Comparison of ENCODE assay signal across 1 fruit fly cellular context in genomic region chrX:13154783-13155182, dm6.
TF ChIP-seq lines count a peak whose summit lies in the region.

Gene CG4318, minus strand, starts transcription at chrX:13154924.
Gene CG4332, plus strand, starts transcription at chrX:13155038.

TF ChIP-seq in whole organism, embryonic, 481 proteins besides CTCF, POLR2A, EP300 and RAD21 (continued from another document and continues in another):
- no peak for TF ChIP-seq Mes4 (GFP tag; optimal IDR thresholded peaks at IDR 0.05; lab: Kevin White, UChicago)
- no peak for TF ChIP-seq gt (GFP tag; IDR thresholded peaks at IDR 0.05; lab: Robert Waterston, UW)
- peak; percentile 92 for TF ChIP-seq Sry-δ (GFP tag; optimal IDR thresholded peaks at IDR 0.05; lab: Kevin White, UChicago)
- no peak for TF ChIP-seq CG12299 (tag; optimal IDR thresholded peaks at IDR 0.05; lab: Kevin White, UChicago)
- TF ChIP-seq CG6854 (GFP tag; optimal IDR thresholded peaks at IDR 0.05; lab: Kevin White, UChicago) = no peak
- peak; percentile 74 for TF ChIP-seq hb (GFP tag; IDR thresholded peaks at IDR 0.05; lab: Robert Waterston, UW; ENCODE audit: partially characterized antibody)
- no peak for TF ChIP-seq Hmx (GFP tag; optimal IDR thresholded peaks at IDR 0.05; lab: Kevin White, UChicago)
- TF ChIP-seq CG10543 (GFP tag; optimal IDR thresholded peaks at IDR 0.05; lab: Kevin White, UChicago) = no peak
- TF ChIP-seq CG11723 (GFP tag; optimal IDR thresholded peaks at IDR 0.05; lab: Kevin White, UChicago) = no peak
- TF ChIP-seq jing (GFP tag; optimal IDR thresholded peaks at IDR 0.05; lab: Kevin White, UChicago) = no peak
- no peak for TF ChIP-seq CG3847 (GFP tag; IDR thresholded peaks at IDR 0.05; lab: Robert Waterston, UW)
- peak; percentile 49; the same call in 2 of the 3 replicates for TF ChIP-seq row (GFP tag; IDR thresholded peaks at IDR 0.05; lab: Robert Waterston, UW)
- no peak for TF ChIP-seq CG10979 (tag; optimal IDR thresholded peaks at IDR 0.05; lab: Kevin White, UChicago)
- peak; percentile 2 for TF ChIP-seq CG4617 (GFP tag; optimal IDR thresholded peaks at IDR 0.05; lab: Kevin White, UChicago; ENCODE audit: borderline replicate concordance)
- no peak for TF ChIP-seq Ets65A (GFP tag; lab: Kevin White, UChicago)
- no peak for TF ChIP-seq Hsf (GFP tag; optimal IDR thresholded peaks at IDR 0.05; lab: Kevin White, UChicago)
- TF ChIP-seq lbe (GFP tag; optimal IDR thresholded peaks at IDR 0.05; lab: Kevin White, UChicago) = no peak
- TF ChIP-seq Ets97D (GFP tag; optimal IDR thresholded peaks at IDR 0.05; lab: Kevin White, UChicago) = peak; percentile 40
- no peak for TF ChIP-seq CG8281 (tag; optimal IDR thresholded peaks at IDR 0.05; lab: Kevin White, UChicago)
- TF ChIP-seq caup (GFP tag; optimal IDR thresholded peaks at IDR 0.05; lab: Kevin White, UChicago; ENCODE audit: severe bottlenecking) = no peak
- no peak for TF ChIP-seq zen (tag; optimal IDR thresholded peaks at IDR 0.05; lab: Kevin White, UChicago)
- TF ChIP-seq CG2678 (tag; optimal IDR thresholded peaks at IDR 0.05; lab: Kevin White, UChicago) = no peak
- peak; percentile 30 for TF ChIP-seq phol (tag; optimal IDR thresholded peaks at IDR 0.05; lab: Kevin White, UChicago)
- TF ChIP-seq CG18619 (GFP tag; optimal IDR thresholded peaks at IDR 0.05; lab: Kevin White, UChicago) = no peak
- TF ChIP-seq lov (optimal IDR thresholded peaks at IDR 0.05; lab: Kevin White, UChicago) = no peak
- TF ChIP-seq lov (GFP tag; IDR thresholded peaks at IDR 0.05; lab: Robert Waterston, UW) = no peak
- TF ChIP-seq pzg (GFP tag; optimal IDR thresholded peaks at IDR 0.05; lab: Kevin White, UChicago) = peak; percentile 53
- no peak for TF ChIP-seq CG11398 (GFP tag; optimal IDR thresholded peaks at IDR 0.05; lab: Kevin White, UChicago)
- no peak for TF ChIP-seq CG34376 (GFP tag; optimal IDR thresholded peaks at IDR 0.05; lab: Kevin White, UChicago)
- no peak for TF ChIP-seq Asciz (GFP tag; optimal IDR thresholded peaks at IDR 0.05; lab: Kevin White, UChicago)
- no peak for TF ChIP-seq dmrt99B (tag; optimal IDR thresholded peaks at IDR 0.05; lab: Kevin White, UChicago)
- no peak for TF ChIP-seq CG2202 (tag; optimal IDR thresholded peaks at IDR 0.05; lab: Kevin White, UChicago)
- TF ChIP-seq Awh (GFP tag; IDR thresholded peaks at IDR 0.05; lab: Robert Waterston, UW) = no peak
- TF ChIP-seq sd (tag; optimal IDR thresholded peaks at IDR 0.05; lab: Kevin White, UChicago) = no peak
- no peak for TF ChIP-seq crc (GFP tag; optimal IDR thresholded peaks at IDR 0.05; lab: Kevin White, UChicago)
- no peak for TF ChIP-seq Hr39 (optimal IDR thresholded peaks at IDR 0.05; lab: Kevin White, UChicago)
- no peak for TF ChIP-seq sqz (GFP tag; optimal IDR thresholded peaks at IDR 0.05; lab: Kevin White, UChicago)
- no peak for TF ChIP-seq grn (GFP tag; optimal IDR thresholded peaks at IDR 0.05; lab: Kevin White, UChicago)
- peak; percentile 33 for TF ChIP-seq cg (GFP tag; optimal IDR thresholded peaks at IDR 0.05; lab: Kevin White, UChicago)
- no peak for TF ChIP-seq Dip2 (GFP tag; IDR thresholded peaks at IDR 0.05; lab: Robert Waterston, UW)
- TF ChIP-seq CG17186 (GFP tag; optimal IDR thresholded peaks at IDR 0.05; lab: Kevin White, UChicago) = no peak
- TF ChIP-seq Usf (GFP tag; optimal IDR thresholded peaks at IDR 0.05; lab: Kevin White, UChicago) = no peak
- TF ChIP-seq CG13624 (GFP tag; optimal IDR thresholded peaks at IDR 0.05; lab: Kevin White, UChicago) = no peak
- no peak for TF ChIP-seq CG15696 (tag; optimal IDR thresholded peaks at IDR 0.05; lab: Kevin White, UChicago)
- TF ChIP-seq da (GFP tag; optimal IDR thresholded peaks at IDR 0.05; lab: Kevin White, UChicago) = no peak
- no peak for TF ChIP-seq CG4707 (GFP tag; optimal IDR thresholded peaks at IDR 0.05; lab: Kevin White, UChicago)
- no peak for TF ChIP-seq CG8359 (GFP tag; optimal IDR thresholded peaks at IDR 0.05; lab: Kevin White, UChicago; ENCODE audit: borderline replicate concordance)
- peak; percentile 79 for TF ChIP-seq ato (GFP tag; IDR thresholded peaks at IDR 0.05; lab: Robert Waterston, UW; ENCODE audit: partially characterized antibody)
- no peak for TF ChIP-seq CG6683 (GFP tag; optimal IDR thresholded peaks at IDR 0.05; lab: Kevin White, UChicago)
- TF ChIP-seq dmrt11E (tag; optimal IDR thresholded peaks at IDR 0.05; lab: Kevin White, UChicago) = no peak
- TF ChIP-seq onecut (GFP tag; IDR thresholded peaks at IDR 0.05; lab: Robert Waterston, UW) = no peak
- no peak for TF ChIP-seq gce (GFP tag; IDR thresholded peaks at IDR 0.05; lab: Robert Waterston, UW)
- TF ChIP-seq CG17829 (tag; optimal IDR thresholded peaks at IDR 0.05; lab: Kevin White, UChicago) = no peak
- TF ChIP-seq Antp (GFP tag; optimal IDR thresholded peaks at IDR 0.05; lab: Kevin White, UChicago) = no peak
- TF ChIP-seq CG9215 (GFP tag; IDR thresholded peaks at IDR 0.05; lab: Robert Waterston, UW) = no peak
- no peak for TF ChIP-seq CG18599 (GFP tag; optimal IDR thresholded peaks at IDR 0.05; lab: Kevin White, UChicago)
- TF ChIP-seq CG3995 (GFP tag; optimal IDR thresholded peaks at IDR 0.05; lab: Kevin White, UChicago) = peak; percentile 36
- TF ChIP-seq kay (GFP tag; optimal IDR thresholded peaks at IDR 0.05; lab: Kevin White, UChicago) = no peak
- TF ChIP-seq fu2 (GFP tag; optimal IDR thresholded peaks at IDR 0.05; lab: Kevin White, UChicago) = no peak
- no peak for TF ChIP-seq Oli (tag; optimal IDR thresholded peaks at IDR 0.05; lab: Kevin White, UChicago)
- no peak for TF ChIP-seq dimm (GFP tag; IDR thresholded peaks at IDR 0.05; lab: Robert Waterston, UW)
- TF ChIP-seq CG14710 (tag; optimal IDR thresholded peaks at IDR 0.05; lab: Kevin White, UChicago) = no peak
- no peak for TF ChIP-seq shn (GFP tag; optimal IDR thresholded peaks at IDR 0.05; lab: Kevin White, UChicago)
- TF ChIP-seq Elba2 (GFP tag; optimal IDR thresholded peaks at IDR 0.05; lab: Kevin White, UChicago) = no peak
- TF ChIP-seq CG9876 (GFP tag; optimal IDR thresholded peaks at IDR 0.05; lab: Kevin White, UChicago) = no peak
- no peak for TF ChIP-seq CG10431 (GFP tag; optimal IDR thresholded peaks at IDR 0.05; lab: Kevin White, UChicago)
- TF ChIP-seq wek (GFP tag; optimal IDR thresholded peaks at IDR 0.05; lab: Kevin White, UChicago) = no peak
- TF ChIP-seq ems (GFP tag; optimal IDR thresholded peaks at IDR 0.05; lab: Kevin White, UChicago) = no peak
- TF ChIP-seq Xrp1 (GFP tag; IDR thresholded peaks at IDR 0.05; lab: Robert Waterston, UW) = no peak
- TF ChIP-seq CG12219 (GFP tag; optimal IDR thresholded peaks at IDR 0.05; lab: Kevin White, UChicago) = no peak
- no peak for TF ChIP-seq H15 (GFP tag; IDR thresholded peaks at IDR 0.05; lab: Robert Waterston, UW)
- no peak for TF ChIP-seq vvl (GFP tag; IDR thresholded peaks at IDR 0.05; lab: Robert Waterston, UW)
- peak; percentile 85 for TF ChIP-seq CG16813 (GFP tag; IDR thresholded peaks at IDR 0.05; lab: Robert Waterston, UW; ENCODE audit: partially characterized antibody)
- TF ChIP-seq TFAM (GFP tag; optimal IDR thresholded peaks at IDR 0.05; lab: Kevin White, UChicago) = no peak
- TF ChIP-seq Fer2 (tag; optimal IDR thresholded peaks at IDR 0.05; lab: Kevin White, UChicago) = no peak
- TF ChIP-seq nerfin-2 (GFP tag; IDR thresholded peaks at IDR 0.05; lab: Robert Waterston, UW; ENCODE audit: partially characterized antibody) = peak; percentile 72
- no peak for TF ChIP-seq pan (optimal IDR thresholded peaks at IDR 0.05; lab: Kevin White, UChicago)
- no peak for TF ChIP-seq pan (GFP tag; optimal IDR thresholded peaks at IDR 0.05 in 1 of 2, IDR thresholded peaks at IDR 0.05 in 1 of 2)
- TF ChIP-seq Camta (GFP tag; optimal IDR thresholded peaks at IDR 0.05; lab: Kevin White, UChicago) = no peak
- peak; percentile 86 for TF ChIP-seq unc-4 (GFP tag; IDR thresholded peaks at IDR 0.05; lab: Robert Waterston, UW; ENCODE audit: partially characterized antibody)
- TF ChIP-seq cwo (GFP tag; optimal IDR thresholded peaks at IDR 0.05; lab: Kevin White, UChicago) = peak; percentile 19
- TF ChIP-seq ab (GFP tag; optimal IDR thresholded peaks at IDR 0.05; lab: Kevin White, UChicago) = no peak
- TF ChIP-seq CG7372 (GFP tag; IDR thresholded peaks at IDR 0.05; lab: Robert Waterston, UW) = no peak
- no peak for TF ChIP-seq dati (GFP tag; IDR thresholded peaks at IDR 0.05; lab: Robert Waterston, UW)
- TF ChIP-seq CG8089 (GFP tag; optimal IDR thresholded peaks at IDR 0.05; lab: Kevin White, UChicago) = no peak
- TF ChIP-seq tup (GFP tag; optimal IDR thresholded peaks at IDR 0.05; lab: Kevin White, UChicago) = no peak
- no peak for TF ChIP-seq tio (GFP tag; optimal IDR thresholded peaks at IDR 0.05; lab: Kevin White, UChicago)
- no peak for TF ChIP-seq Sox102F (GFP tag; optimal IDR thresholded peaks at IDR 0.05; lab: Kevin White, UChicago)
- peak; percentile 85; the same call in 1 of the 4 replicates for TF ChIP-seq chinmo (GFP tag; IDR thresholded peaks at IDR 0.05; lab: Robert Waterston, UW; ENCODE audit: partially characterized antibody)
- no peak for TF ChIP-seq HLH54F (GFP tag; optimal IDR thresholded peaks at IDR 0.05; lab: Kevin White, UChicago)
- no peak for TF ChIP-seq CG4730 (GFP tag; IDR thresholded peaks at IDR 0.05; lab: Robert Waterston, UW)
- peak; percentile 94 for TF ChIP-seq bbx (GFP tag; IDR thresholded peaks at IDR 0.05; lab: Robert Waterston, UW; ENCODE audit: partially characterized antibody)
- no peak for TF ChIP-seq CG13775 (GFP tag; optimal IDR thresholded peaks at IDR 0.05; lab: Kevin White, UChicago)
- no peak for TF ChIP-seq crp (GFP tag; optimal IDR thresholded peaks at IDR 0.05; lab: Kevin White, UChicago)
- TF ChIP-seq CG17328 (GFP tag; IDR thresholded peaks at IDR 0.05; lab: Robert Waterston, UW) = no peak
- no peak for TF ChIP-seq Trl (optimal IDR thresholded peaks at IDR 0.05; lab: Kevin White, UChicago)
- TF ChIP-seq Trl (GFP tag; optimal IDR thresholded peaks at IDR 0.05; lab: Kevin White, UChicago) = no peak
- TF ChIP-seq Med (GFP tag; lab: Kevin White, UChicago) = peak; percentile 78
- TF ChIP-seq CG17568 (GFP tag; optimal IDR thresholded peaks at IDR 0.05; lab: Kevin White, UChicago) = no peak
- no peak for TF ChIP-seq her (GFP tag; optimal IDR thresholded peaks at IDR 0.05; lab: Kevin White, UChicago)
- TF ChIP-seq pfk (GFP tag; optimal IDR thresholded peaks at IDR 0.05; lab: Kevin White, UChicago) = no peak
- no peak for TF ChIP-seq Lpt (GFP tag; optimal IDR thresholded peaks at IDR 0.05; lab: Kevin White, UChicago)
- no peak for TF ChIP-seq Atf6 (GFP tag; IDR thresholded peaks at IDR 0.05; lab: Robert Waterston, UW)
- peak; percentile 94 for TF ChIP-seq dm (GFP tag; optimal IDR thresholded peaks at IDR 0.05; lab: Kevin White, UChicago)
- no peak for TF ChIP-seq D19B (GFP tag; optimal IDR thresholded peaks at IDR 0.05; lab: Kevin White, UChicago)
- TF ChIP-seq pum (GFP tag; optimal IDR thresholded peaks at IDR 0.05; lab: Kevin White, UChicago) = no peak
- peak; percentile 88 for TF ChIP-seq sna (GFP tag; IDR thresholded peaks at IDR 0.05; lab: Robert Waterston, UW; ENCODE audit: partially characterized antibody)
- TF ChIP-seq CG4328 (GFP tag; optimal IDR thresholded peaks at IDR 0.05; lab: Kevin White, UChicago) = no peak
- no peak for TF ChIP-seq CG18476 (GFP tag; optimal IDR thresholded peaks at IDR 0.05; lab: Kevin White, UChicago)
- no peak for TF ChIP-seq Taf1 (GFP tag; IDR thresholded peaks at IDR 0.05; lab: Robert Waterston, UW)
- TF ChIP-seq inv (GFP tag; IDR thresholded peaks at IDR 0.05; lab: Robert Waterston, UW; ENCODE audit: partially characterized antibody) = peak; percentile 79
- no peak for TF ChIP-seq CG4360 (GFP tag; IDR thresholded peaks at IDR 0.05; lab: Robert Waterston, UW)
- peak; percentile 79 for TF ChIP-seq BEAF-32 (GFP tag; optimal IDR thresholded peaks at IDR 0.05; lab: Kevin White, UChicago)
- no peak for TF ChIP-seq CG17359 (tag; optimal IDR thresholded peaks at IDR 0.05; lab: Kevin White, UChicago)
- peak; percentile 87 for TF ChIP-seq Scr (GFP tag; IDR thresholded peaks at IDR 0.05; lab: Robert Waterston, UW; ENCODE audit: partially characterized antibody)
- TF ChIP-seq CG2199 (GFP tag; IDR thresholded peaks at IDR 0.05; lab: Robert Waterston, UW) = no peak
- TF ChIP-seq cad (GFP tag; optimal IDR thresholded peaks at IDR 0.05; lab: Kevin White, UChicago) = no peak
- TF ChIP-seq CrebB (tag; optimal IDR thresholded peaks at IDR 0.05; lab: Kevin White, UChicago) = no peak
- no peak for TF ChIP-seq cato (GFP tag; optimal IDR thresholded peaks at IDR 0.05; lab: Kevin White, UChicago; ENCODE audit: borderline replicate concordance)
- TF ChIP-seq CG4424 (GFP tag; optimal IDR thresholded peaks at IDR 0.05; lab: Kevin White, UChicago) = no peak
- no peak for TF ChIP-seq Spps (tag; optimal IDR thresholded peaks at IDR 0.05; lab: Kevin White, UChicago)
- peak; percentile 90 for TF ChIP-seq CG6791 (GFP tag; IDR thresholded peaks at IDR 0.05; lab: Robert Waterston, UW; ENCODE audit: partially characterized antibody)
- no peak for TF ChIP-seq cas (GFP tag; IDR thresholded peaks at IDR 0.05; lab: Robert Waterston, UW)
- TF ChIP-seq Gsc (GFP tag; IDR thresholded peaks at IDR 0.05; lab: Robert Waterston, UW) = no peak
- no peak for TF ChIP-seq Oaz (GFP tag; IDR thresholded peaks at IDR 0.05; lab: Robert Waterston, UW)
- no peak for TF ChIP-seq tx (GFP tag; optimal IDR thresholded peaks at IDR 0.05; lab: Kevin White, UChicago)
- no peak for TF ChIP-seq bcd (GFP tag; optimal IDR thresholded peaks at IDR 0.05; lab: Kevin White, UChicago)
- no peak for TF ChIP-seq Kr (GFP tag; optimal IDR thresholded peaks at IDR 0.05; lab: Kevin White, UChicago)
- no peak for TF ChIP-seq CG11560 (tag; IDR thresholded peaks at IDR 0.05; lab: Robert Waterston, UW)
- no peak for TF ChIP-seq CG43689 (GFP tag; IDR thresholded peaks at IDR 0.05; lab: Robert Waterston, UW)
- no peak for TF ChIP-seq CG31441 (GFP tag; IDR thresholded peaks at IDR 0.05; lab: Robert Waterston, UW)
- TF ChIP-seq NC2α (GFP tag; optimal IDR thresholded peaks at IDR 0.05; lab: Kevin White, UChicago) = no peak
- TF ChIP-seq peb (GFP tag; IDR thresholded peaks at IDR 0.05; lab: Robert Waterston, UW) = no peak
- TF ChIP-seq prd (optimal IDR thresholded peaks at IDR 0.05; lab: Kevin White, UChicago) = no peak
- no peak for TF ChIP-seq prd (GFP tag; IDR thresholded peaks at IDR 0.05; lab: Robert Waterston, UW)
- peak; percentile 92 for TF ChIP-seq CG13287 (GFP tag; IDR thresholded peaks at IDR 0.05; lab: Robert Waterston, UW; ENCODE audit: partially characterized antibody)
- no peak for TF ChIP-seq CG1792 (GFP tag; optimal IDR thresholded peaks at IDR 0.05; lab: Kevin White, UChicago)
- no peak for TF ChIP-seq Dad (GFP tag; optimal IDR thresholded peaks at IDR 0.05; lab: Kevin White, UChicago)
